Fruit fly (Drosophila melanogaster): Measurements from ENCODE around the gene RpS15Aa.

RpS15Aa gene

dm6 chrX:13368149-13368548 is 30.6 kb upstream of the RpS15Aa start, which contains the start of gene dmrt11E:
dmrt11E (plus strand) TSS chrX:13368191.
- TF ChIP-seq svp (GFP tag), result no peak
- peak; percentile 41; the same call in 1 of the 2 replicates for TF ChIP-seq Gug (GFP tag; IDR thresholded peaks at IDR 0.05)
- TF ChIP-seq Ets96B (tag; optimal IDR thresholded peaks at IDR 0.05), result peak; percentile 60
- TF ChIP-seq lz (GFP tag; optimal IDR thresholded peaks at IDR 0.05), result no peak
- no peak for TF ChIP-seq CG6854 (GFP tag; optimal IDR thresholded peaks at IDR 0.05)
- TF ChIP-seq spab (GFP tag; optimal IDR thresholded peaks at IDR 0.05), result peak; percentile 36
- no peak for TF ChIP-seq CG7368 (GFP tag; optimal IDR thresholded peaks at IDR 0.05)
- TF ChIP-seq Ets21C (GFP tag; optimal IDR thresholded peaks at IDR 0.05), result no peak
- TF ChIP-seq Met (GFP tag; optimal IDR thresholded peaks at IDR 0.05), result no peak
- peak; percentile 24 for TF ChIP-seq CG1621 (tag; optimal IDR thresholded peaks at IDR 0.05)
- TF ChIP-seq esn (GFP tag; optimal IDR thresholded peaks at IDR 0.05), result no peak
- TF ChIP-seq CG11294 (GFP tag; IDR thresholded peaks at IDR 0.05), result no peak
- TF ChIP-seq CG9139 (GFP tag; optimal IDR thresholded peaks at IDR 0.05), result no peak
- TF ChIP-seq CG16779 (tag; optimal IDR thresholded peaks at IDR 0.05), result no peak
- TF ChIP-seq CG6792 (GFP tag; optimal IDR thresholded peaks at IDR 0.05), result no peak
- peak; percentile 66 for TF ChIP-seq CG15336 (GFP tag; IDR thresholded peaks at IDR 0.05)
- no peak for TF ChIP-seq dac (GFP tag; optimal IDR thresholded peaks at IDR 0.05)
- TF ChIP-seq CG6163 (GFP tag; IDR thresholded peaks at IDR 0.05), result peak; percentile 61
- TF ChIP-seq fd85E (GFP tag; optimal IDR thresholded peaks at IDR 0.05), result no peak
- TF ChIP-seq CG34406 (GFP tag; optimal IDR thresholded peaks at IDR 0.05), result peak; percentile 21
- TF ChIP-seq CG11902 (GFP tag; optimal IDR thresholded peaks at IDR 0.05), result no peak
- no peak for TF ChIP-seq salr (GFP tag; optimal IDR thresholded peaks at IDR 0.05)
- TF ChIP-seq Hr39 (GFP tag; optimal IDR thresholded peaks at IDR 0.05), result no peak
- TF ChIP-seq Eip93F (GFP tag; optimal IDR thresholded peaks at IDR 0.05), result no peak
- peak; percentile 22 for TF ChIP-seq pdm3 (GFP tag; optimal IDR thresholded peaks at IDR 0.05)
- TF ChIP-seq fkh (GFP tag; optimal IDR thresholded peaks at IDR 0.05), result no peak
- peak; percentile 41 to 46 for TF ChIP-seq ss (GFP tag; optimal IDR thresholded peaks at IDR 0.05)
- no peak for TF ChIP-seq Eip75B (GFP tag; optimal IDR thresholded peaks at IDR 0.05)
- no peak for TF ChIP-seq CG6276 (GFP tag; optimal IDR thresholded peaks at IDR 0.05)
- no peak for TF ChIP-seq Hr38 (GFP tag; optimal IDR thresholded peaks at IDR 0.05)
- TF ChIP-seq CG3032 (tag; optimal IDR thresholded peaks at IDR 0.05), result peak; percentile 55
- peak; percentile 33 for TF ChIP-seq OdsH (GFP tag; optimal IDR thresholded peaks at IDR 0.05)
- TF ChIP-seq vri (GFP tag; optimal IDR thresholded peaks at IDR 0.05), result no peak
- TF ChIP-seq Lpt (GFP tag; optimal IDR thresholded peaks at IDR 0.05), result peak; percentile 14
- peak; percentile 20 for TF ChIP-seq fd59A (GFP tag; optimal IDR thresholded peaks at IDR 0.05)
- no peak for TF ChIP-seq Sox15 (GFP tag; optimal IDR thresholded peaks at IDR 0.05)
- TF ChIP-seq net (GFP tag; optimal IDR thresholded peaks at IDR 0.05), result no peak
- TF ChIP-seq CG10631 (GFP tag; optimal IDR thresholded peaks at IDR 0.05), result peak; percentile 63
- 0 out of 3 replicates have a peak, but pooled peaks have one; percentile 33 for TF ChIP-seq CG8119 (GFP tag; IDR thresholded peaks at IDR 0.05)
- no peak for TF ChIP-seq CG8319 (GFP tag; optimal IDR thresholded peaks at IDR 0.05)
- no peak for TF ChIP-seq cyc (GFP tag; optimal IDR thresholded peaks at IDR 0.05)
- TF ChIP-seq CG3919 (GFP tag; optimal IDR thresholded peaks at IDR 0.05), result peak; percentile 31
- no peak for TF ChIP-seq CG11762 (GFP tag; optimal IDR thresholded peaks at IDR 0.05; ENCODE audit: insufficient read depth)
- TF ChIP-seq Smox (GFP tag; optimal IDR thresholded peaks at IDR 0.05), result no peak
- TF ChIP-seq Hr4 (GFP tag; optimal IDR thresholded peaks at IDR 0.05), result no peak
- TF ChIP-seq CG4318 (GFP tag; optimal IDR thresholded peaks at IDR 0.05), result no peak
- peak; percentile 42 for TF ChIP-seq CG6808 (GFP tag; optimal IDR thresholded peaks at IDR 0.05)
- TF ChIP-seq Sox102F (GFP tag; optimal IDR thresholded peaks at IDR 0.05), result no peak
- no peak for TF ChIP-seq Sox14 (GFP tag; optimal IDR thresholded peaks at IDR 0.05)
- no peak for TF ChIP-seq CG8632 (GFP tag; optimal IDR thresholded peaks at IDR 0.05)
- TF ChIP-seq eg (GFP tag; IDR thresholded peaks at IDR 0.05), result 0 out of 3 replicates have a peak, but pooled peaks have one; percentile 54
- peak; percentile 31 for TF ChIP-seq achi (GFP tag; optimal IDR thresholded peaks at IDR 0.05)
- TF ChIP-seq dsx (GFP tag; optimal IDR thresholded peaks at IDR 0.05; ENCODE audit: poor library complexity, severe bottlenecking), result peak; percentile 64
